Worm (Caenorhabditis elegans) whole organism, early embryonic: ENCODE data around the gene B0273.1.

Experiments
- ama-1 ChIP-seq: fragments of 150-350 bp; optimal IDR thresholded peaks from 2 replicates; lab custom pipeline; 2014
- ceh-13 ChIP-seq: fragments of 200-800 bp; sonication (Bioruptor generic); optimal IDR thresholded peaks from 2 replicates; lab custom pipeline; 2018; ENCODE audit warnings: mild to moderate bottlenecking, missing genetic modification characterization, missing compliant biosample characterization
- flt-1 ChIP-seq: fragments of 200-800 bp; sonication (Bioruptor generic); IDR thresholded peaks from 2 replicates; pipeline ENCODE4 v1.3.6; 2022; ENCODE audit warnings: missing genetic modification characterization, missing compliant biosample characterization
- hnd-1 ChIP-seq: sonication (generic microtip); optimal IDR thresholded peaks from 2 replicates; lab custom pipeline; 2016; ENCODE audit warnings: missing genetic modification characterization, missing compliant biosample characterization
- sea-1 ChIP-seq: fragments of 200-800 bp; sonication (Bioruptor generic); conservative IDR thresholded peaks from 2 replicates; pipeline ENCODE4 v1.3.6; 2022; ENCODE audit warnings: missing genetic modification characterization, missing compliant biosample characterization
- tra-4 ChIP-seq: sonication (generic microtip); optimal IDR thresholded peaks from 2 replicates; lab custom pipeline; 2017; ENCODE audit warnings: missing genetic modification characterization, missing compliant biosample characterization

DNA sequence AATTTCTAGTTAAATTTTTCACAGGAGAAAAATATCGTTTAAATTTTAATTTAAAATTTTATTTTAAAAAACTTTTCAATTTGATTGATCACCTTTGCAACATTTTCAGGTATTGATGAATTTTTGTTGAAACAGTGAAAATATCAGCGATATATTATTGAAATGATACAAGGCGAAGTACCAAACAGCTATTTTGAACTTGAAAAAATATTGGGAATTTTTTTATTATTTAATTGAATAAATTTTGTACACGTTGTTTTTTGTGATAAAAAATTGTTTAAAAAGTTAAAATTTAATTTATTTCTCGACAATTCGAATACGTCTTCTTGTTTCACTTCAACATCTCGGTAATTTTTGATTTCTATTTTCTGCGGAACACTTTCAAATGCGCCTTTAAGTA, at the start of gene B0273.1:
- TF ChIP-seq ceh-13 (GFP tag; lab: Kevin White, UChicago) (no peak), hnd-1 (tag; lab: Kevin White, UChicago) (no peak), tra-4 (tag; lab: Kevin White, UChicago) (no peak), flt-1 (GFP tag; lab: Robert Waterston, UW) (no peak), ama-1 (lab: Kevin White, UChicago) (no peak), sea-1 (GFP tag; lab: Robert Waterston, UW) (no peak)
